Worm (Caenorhabditis elegans) whole organism, late embryonic: ENCODE data around the gene F59B2.8.

Experiments used
- K09A11.1 ChIP-seq: sonication (generic microtip); optimal IDR thresholded peaks from 2 replicates; lab custom pipeline; 2017; ENCODE audit warnings: antibody characterized with exemption, mild to moderate bottlenecking, missing genetic modification characterization, missing compliant biosample characterization; ENCODE audit not compliant: insufficient read depth
- T23F11.4 ChIP-seq: fragments of 200-800 bp; sonication (Bioruptor generic); optimal IDR thresholded peaks from 2 replicates; lab custom pipeline; 2018; ENCODE audit warnings: mild to moderate bottlenecking, missing genetic modification characterization, missing compliant biosample characterization
- dmd-4 ChIP-seq: sonication (generic microtip); optimal IDR thresholded peaks from 2 replicates; lab custom pipeline; 2016; ENCODE audit warnings: borderline replicate concordance, missing genetic modification characterization, missing compliant biosample characterization
- elt-2 ChIP-seq: sonication (generic microtip); optimal IDR thresholded peaks from 2 replicates; lab custom pipeline; 2016; ENCODE audit warnings: missing genetic modification reagents, missing genetic modification characterization, missing compliant biosample characterization
- nhr-11 ChIP-seq: fragments of 150-350 bp; optimal IDR thresholded peaks from 2 replicates; lab custom pipeline; 2014; ENCODE audit warnings: missing biosample characterization, missing genetic modification characterization
- nhr-232 ChIP-seq: sonication (generic microtip); optimal IDR thresholded peaks from 2 replicates; lab custom pipeline; 2016; ENCODE audit warnings: missing genetic modification characterization, missing compliant biosample characterization
- pqm-1 ChIP-seq: sonication (generic microtip); optimal IDR thresholded peaks from 2 replicates; lab custom pipeline; 2016; ENCODE audit warnings: missing genetic modification characterization, missing compliant biosample characterization
- sox-4 ChIP-seq: sonication (generic microtip); optimal IDR thresholded peaks from 2 replicates; lab custom pipeline; 2017; ENCODE audit warnings: mild to moderate bottlenecking, missing genetic modification characterization, inconsistent platforms, missing compliant biosample characterization
- tbx-2 ChIP-seq: sonication (generic microtip); optimal IDR thresholded peaks from 2 replicates; lab custom pipeline; 2016; ENCODE audit warnings: missing genetic modification characterization, missing compliant biosample characterization

DNA sequence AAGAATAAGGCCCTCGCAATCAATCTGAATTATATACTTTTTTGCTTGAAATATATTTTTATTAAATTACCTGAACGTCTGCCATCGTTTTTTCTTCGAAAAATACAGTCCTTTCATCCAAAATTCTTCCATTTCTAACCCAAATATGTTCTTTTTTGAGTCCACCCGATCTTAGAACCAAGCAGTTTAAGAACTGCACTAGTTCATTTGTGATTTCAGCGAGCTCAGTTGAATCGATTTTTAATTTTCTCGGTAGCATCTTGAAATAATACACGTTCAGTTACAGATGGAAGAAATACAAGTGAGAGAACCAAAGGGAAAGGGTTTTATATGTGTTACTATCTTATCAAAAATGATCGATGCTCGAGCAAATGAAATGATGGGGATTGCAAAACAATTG is 10.5 kb downstream of the F59B2.8 start, which contains the start of gene F59B2.3:
- TF ChIP-seq pqm-1 (no peak), elt-2 (no peak), nhr-11 (tag; lab: Kevin White, UChicago) (no peak), nhr-232 (tag; lab: Kevin White, UChicago) (no peak), K09A11.1 (tag; lab: Kevin White, UChicago) (no peak), tbx-2 (tag; lab: Kevin White, UChicago) (no peak), sox-4 (tag; lab: Kevin White, UChicago) (no peak), T23F11.4 (GFP tag; lab: Kevin White, UChicago) (no peak), dmd-4 (tag; lab: Kevin White, UChicago) (no peak)
